Fruit fly (Drosophila melanogaster): ENCODE data around the gene Mkrn1.

Gene Mkrn1

dm6 chr3L:21509488-21510122 is 23.9 kb downstream of the Mkrn1 start (continued):
- TF ChIP-seq CG9609 (GFP tag; optimal IDR thresholded peaks at IDR 0.05): no peak
- TF ChIP-seq CG3847 (GFP tag; IDR thresholded peaks at IDR 0.05): no peak
- TF ChIP-seq Dad (GFP tag; optimal IDR thresholded peaks at IDR 0.05): no peak
- peak; percentile 39 for TF ChIP-seq phol (tag; optimal IDR thresholded peaks at IDR 0.05)
- no peak for TF ChIP-seq Bgb (GFP tag; IDR thresholded peaks at IDR 0.05; ENCODE audit: partially characterized antibody)
- no peak for TF ChIP-seq pfk (GFP tag; optimal IDR thresholded peaks at IDR 0.05)
- no peak for TF ChIP-seq danr (GFP tag; IDR thresholded peaks at IDR 0.05)
- TF ChIP-seq pzg (GFP tag; optimal IDR thresholded peaks at IDR 0.05): no peak
- peak; percentile 70 for TF ChIP-seq gem (tag; optimal IDR thresholded peaks at IDR 0.05)
- TF ChIP-seq CG18619 (GFP tag; optimal IDR thresholded peaks at IDR 0.05): no peak
- peak; percentile 16 for TF ChIP-seq CG34376 (GFP tag; optimal IDR thresholded peaks at IDR 0.05)
- TF ChIP-seq H2.0 (GFP tag; IDR thresholded peaks at IDR 0.05): 0 out of 2 replicates have a peak, but pooled peaks have one; percentile 32
- TF ChIP-seq run (tag; optimal IDR thresholded peaks at IDR 0.05): no peak
- no peak for TF ChIP-seq schlank (tag; optimal IDR thresholded peaks at IDR 0.05)
- TF ChIP-seq fd96Cb (tag; optimal IDR thresholded peaks at IDR 0.05): peak; percentile 28
- TF ChIP-seq CG8290 (GFP tag; optimal IDR thresholded peaks at IDR 0.05): no peak
- TF ChIP-seq CG8290 (tag; optimal IDR thresholded peaks at IDR 0.05): peak in 1 of 2 experiments; percentile 49
- TF ChIP-seq CG11695 (GFP tag; IDR thresholded peaks at IDR 0.05): peak; percentile 43; the same call in 1 of the 3 replicates
- 0 out of 2 replicates have a peak, but pooled peaks have one; percentile 35 for TF ChIP-seq sim (GFP tag; IDR thresholded peaks at IDR 0.05)
- TF ChIP-seq CG14667 (GFP tag; IDR thresholded peaks at IDR 0.05): no peak
- no peak for TF ChIP-seq jing (GFP tag; optimal IDR thresholded peaks at IDR 0.05)
- TF ChIP-seq sc (optimal IDR thresholded peaks at IDR 0.05): no peak
- no peak for TF ChIP-seq sc (GFP tag; optimal IDR thresholded peaks at IDR 0.05)
- peak; percentile 54 for TF ChIP-seq mam (GFP tag; optimal IDR thresholded peaks at IDR 0.05)
- TF ChIP-seq Dip3 (GFP tag; optimal IDR thresholded peaks at IDR 0.05): no peak
- no peak for TF ChIP-seq NK7.1 (GFP tag; optimal IDR thresholded peaks at IDR 0.05)
- TF ChIP-seq Hey (tag; optimal IDR thresholded peaks at IDR 0.05): no peak
- TF ChIP-seq CoRest (tag; optimal IDR thresholded peaks at IDR 0.05): peak; percentile 33
- TF ChIP-seq CG7372 (GFP tag; IDR thresholded peaks at IDR 0.05): no peak
- TF ChIP-seq CG10209 (GFP tag; optimal IDR thresholded peaks at IDR 0.05): peak; percentile 57
- no peak for TF ChIP-seq esg (GFP tag; conservative IDR thresholded peaks at IDR 0.05)
- TF ChIP-seq repo (GFP tag; optimal IDR thresholded peaks at IDR 0.05): peak; percentile 32
- TF ChIP-seq Mad (GFP tag; optimal IDR thresholded peaks at IDR 0.05): no peak
- TF ChIP-seq usp (GFP tag; optimal IDR thresholded peaks at IDR 0.05): no peak
- TF ChIP-seq CG7745 (tag; optimal IDR thresholded peaks at IDR 0.05): peak; percentile 37
- peak; percentile 9 for TF ChIP-seq CG13624 (GFP tag; optimal IDR thresholded peaks at IDR 0.05)
- peak; percentile 6 for TF ChIP-seq HLH54F (GFP tag; optimal IDR thresholded peaks at IDR 0.05)
- TF ChIP-seq zfh1 (GFP tag; IDR thresholded peaks at IDR 0.05): 0 out of 3 replicates have a peak, but pooled peaks have one; percentile 34
- TF ChIP-seq tap (tag; optimal IDR thresholded peaks at IDR 0.05): peak; percentile 43
- TF ChIP-seq CG6654 (GFP tag; optimal IDR thresholded peaks at IDR 0.05): no peak
- no peak for TF ChIP-seq chinmo (GFP tag; IDR thresholded peaks at IDR 0.05; ENCODE audit: partially characterized antibody)
- TF ChIP-seq CG2116 (GFP tag; optimal IDR thresholded peaks at IDR 0.05): no peak
- TF ChIP-seq CG11247 (GFP tag; IDR thresholded peaks at IDR 0.05): no peak
- TF ChIP-seq CG11093 (GFP tag; IDR thresholded peaks at IDR 0.05): no peak
- TF ChIP-seq prd (optimal IDR thresholded peaks at IDR 0.05): no peak
- TF ChIP-seq prd (GFP tag; IDR thresholded peaks at IDR 0.05): peak; percentile 53; the same call in 2 of the 3 replicates
- peak; percentile 17 for TF ChIP-seq pb (GFP tag; optimal IDR thresholded peaks at IDR 0.05)
- no peak for TF ChIP-seq lbe (GFP tag; optimal IDR thresholded peaks at IDR 0.05)
- TF ChIP-seq pros (GFP tag; optimal IDR thresholded peaks at IDR 0.05): no peak
- no peak for TF ChIP-seq Mrtf (GFP tag; IDR thresholded peaks at IDR 0.05)
- TF ChIP-seq CG4424 (GFP tag; optimal IDR thresholded peaks at IDR 0.05): peak; percentile 18
- no peak for TF ChIP-seq Ssrp (tag; optimal IDR thresholded peaks at IDR 0.05)

All from whole organism, embryonic.